Fruit fly (Drosophila melanogaster) whole organism, embryonic: Measurements from ENCODE around the gene Faa.
A peak's percentile ranks its signal among the peaks of the same experiment; 100 is the strongest.

Experiments used
- Abd-B ChIP-seq: fragments of 200-800 bp; sonication (Bioruptor generic); optimal IDR thresholded peaks from 2 replicates; lab custom pipeline; 2018; ENCODE audit warnings: missing biosample characterization, mild to moderate bottlenecking, missing genetic modification characterization, moderate library complexity
- Adf1 ChIP-seq: fragments of 200-800 bp; sonication (Bioruptor generic); IDR thresholded peaks from 2 replicates; pipeline ENCODE4 v1.3.6; 2022; ENCODE audit warnings: missing biosample characterization, missing genetic modification characterization
- Antp ChIP-seq: fragments of 200-800 bp; sonication (Bioruptor generic); optimal IDR thresholded peaks from 3 replicates; lab custom pipeline; 2016; ENCODE audit warnings: missing biosample characterization, missing genetic modification characterization
- CG10654 ChIP-seq: fragments of 200-800 bp; sonication (Bioruptor generic); optimal IDR thresholded peaks from 2 replicates; lab custom pipeline; 2016; ENCODE audit warnings: missing biosample characterization, missing genetic modification characterization
- CG13123 ChIP-seq: fragments of 200-800 bp; sonication (Bioruptor generic); optimal IDR thresholded peaks from 2 replicates; lab custom pipeline; 2016; ENCODE audit warnings: missing biosample characterization, missing genetic modification characterization
- CG14050 ChIP-seq: fragments of 200-800 bp; sonication (Bioruptor generic); IDR thresholded peaks from 3 replicates; pipeline ENCODE4 v1.3.6; 2022; ENCODE audit warnings: missing biosample characterization, missing genetic modification characterization
- CG14710 ChIP-seq: fragments of 200-800 bp; sonication (Bioruptor generic); optimal IDR thresholded peaks from 3 replicates; lab custom pipeline; 2019; ENCODE audit warnings: missing biosample characterization, mild to moderate bottlenecking, missing genetic modification characterization, moderate library complexity
- CG15073 ChIP-seq: fragments of 200-800 bp; sonication (Bioruptor generic); optimal IDR thresholded peaks from 2 replicates; lab custom pipeline; 2016; ENCODE audit warnings: missing biosample characterization, missing genetic modification characterization
- CG1602 ChIP-seq: fragments of 200-800 bp; sonication (Bioruptor generic); optimal IDR thresholded peaks from 3 replicates; lab custom pipeline; 2016; ENCODE audit warnings: missing biosample characterization, missing genetic modification characterization
- CG16779 ChIP-seq: fragments of 200-800 bp; sonication (Bioruptor generic); IDR thresholded peaks from 2 replicates; pipeline ENCODE4 v1.3.6; 2022; ENCODE audit warnings: missing biosample characterization, missing genetic modification characterization
- CG17328 ChIP-seq: fragments of 200-800 bp; sonication (Bioruptor generic); IDR thresholded peaks from 2 replicates; pipeline ENCODE4 v1.3.6; 2022; ENCODE audit warnings: missing biosample characterization, missing genetic modification characterization
- CG17802 ChIP-seq: fragments of 200-800 bp; sonication (Bioruptor generic); optimal IDR thresholded peaks from 2 replicates; lab custom pipeline; 2018; ENCODE audit warnings: missing biosample characterization, mild to moderate bottlenecking, missing genetic modification characterization, moderate library complexity
- CG3281 ChIP-seq: fragments of 200-800 bp; sonication (Bioruptor generic); optimal IDR thresholded peaks from 3 replicates; lab custom pipeline; 2017; ENCODE audit warnings: missing biosample characterization, mild to moderate bottlenecking, missing genetic modification characterization
- CG33213 ChIP-seq: fragments of 200-800 bp; sonication (Bioruptor generic); optimal IDR thresholded peaks from 3 replicates; lab custom pipeline; 2016; ENCODE audit warnings: missing biosample characterization, missing genetic modification characterization
- CG3407 ChIP-seq: fragments of 200-800 bp; sonication (Bioruptor generic); optimal IDR thresholded peaks from 2 replicates; lab custom pipeline; 2018; ENCODE audit warnings: missing biosample characterization, mild to moderate bottlenecking, missing genetic modification characterization
- CG3838 ChIP-seq: fragments of 200-800 bp; sonication (Bioruptor generic); optimal IDR thresholded peaks from 3 replicates; lab custom pipeline; 2016; ENCODE audit warnings: missing biosample characterization, missing genetic modification characterization
- CG6254 ChIP-seq: fragments of 200-800 bp; sonication (Bioruptor generic); optimal IDR thresholded peaks from 3 replicates; lab custom pipeline; 2017; ENCODE audit warnings: mild to moderate bottlenecking, missing biosample characterization, missing genetic modification reagents, missing genetic modification characterization
- CG8924 ChIP-seq: fragments of 200-800 bp; optimal IDR thresholded peaks from 3 replicates; lab custom pipeline; 2019; ENCODE audit warnings: missing biosample characterization, mild to moderate bottlenecking, missing genetic modification characterization, moderate library complexity
- CG9932 ChIP-seq: fragments of 200-800 bp; sonication (Bioruptor generic); IDR thresholded peaks from 2 replicates; pipeline ENCODE4 v1.3.6; 2022; ENCODE audit warnings: missing biosample characterization, missing genetic modification characterization
- Chrac-16 ChIP-seq: fragments of 200-800 bp; sonication (Bioruptor generic); optimal IDR thresholded peaks from 3 replicates; lab custom pipeline; 2016; ENCODE audit warnings: missing biosample characterization, missing genetic modification characterization
- CoRest ChIP-seq: fragments of 200-800 bp; sonication (Bioruptor generic); optimal IDR thresholded peaks from 3 replicates; lab custom pipeline; 2018; ENCODE audit warnings: missing biosample characterization, mild to moderate bottlenecking, missing genetic modification characterization, moderate library complexity
- Dp ChIP-seq: fragments of 200-800 bp; sonication (Bioruptor generic); optimal IDR thresholded peaks from 2 replicates; lab custom pipeline; 2018; ENCODE audit warnings: missing biosample characterization, mild to moderate bottlenecking, missing genetic modification characterization, moderate library complexity
- Drgx ChIP-seq: fragments of 200-800 bp; sonication (Bioruptor generic); IDR thresholded peaks from 2 replicates; pipeline ENCODE4 v1.3.6; 2022; ENCODE audit warnings: missing biosample characterization, missing genetic modification characterization
- E2f1 ChIP-seq: fragments of 200-800 bp; sonication (Bioruptor generic); IDR thresholded peaks from 2 replicates; pipeline ENCODE4 v1.3.6; 2022; ENCODE audit warnings: missing biosample characterization, missing genetic modification characterization
- Eip74EF ChIP-seq, 2 experiments: fragments of 200-800 bp in 1 of 2; fragments of >200 bp in 1 of 2; sonication (Bioruptor generic) in 1 of 2; optimal IDR thresholded peaks; 2 replicates each; lab custom pipeline; 2017 to 2019; ENCODE audit warnings: missing biosample characterization in 2 of 2, missing genetic modification characterization in 2 of 2, mild to moderate bottlenecking in 1 of 2, moderate library complexity in 1 of 2
- Fer1 ChIP-seq: fragments of 200-800 bp; sonication (Bioruptor generic); optimal IDR thresholded peaks from 2 replicates; lab custom pipeline; 2017; ENCODE audit warnings: missing biosample characterization, mild to moderate bottlenecking, missing genetic modification characterization
- Fer3 ChIP-seq: fragments of 200-800 bp; sonication (Bioruptor generic); optimal IDR thresholded peaks from 2 replicates; lab custom pipeline; 2018; ENCODE audit warnings: missing biosample characterization, mild to moderate bottlenecking, missing genetic modification characterization, moderate library complexity
- Hsf ChIP-seq: fragments of 200-800 bp; sonication (Bioruptor generic); optimal IDR thresholded peaks from 3 replicates; lab custom pipeline; 2016; ENCODE audit warnings: missing biosample characterization, missing genetic modification characterization
- Kr ChIP-seq: fragments of 200-800 bp; sonication (Bioruptor generic); optimal IDR thresholded peaks from 2 replicates; lab custom pipeline; 2017; ENCODE audit warnings: missing biosample characterization, mild to moderate bottlenecking, missing genetic modification characterization
- Mad ChIP-seq: fragments of 200-800 bp; sonication (Bioruptor generic); optimal IDR thresholded peaks from 2 replicates; lab custom pipeline; 2016; ENCODE audit warnings: missing biosample characterization, missing genetic modification characterization
- TFAM ChIP-seq: fragments of 200-800 bp; sonication (Bioruptor generic); optimal IDR thresholded peaks from 2 replicates; lab custom pipeline; 2017; ENCODE audit warnings: missing biosample characterization, missing genetic modification characterization, inconsistent platforms
- amos ChIP-seq: fragments of 200-800 bp; sonication (Bioruptor generic); IDR thresholded peaks from 2 replicates; pipeline ENCODE4 v1.3.6; 2022; ENCODE audit warnings: missing biosample characterization, missing genetic modification characterization; ENCODE audit not compliant: partially characterized antibody
- bigmax ChIP-seq: fragments of 200-800 bp; sonication (Bioruptor generic); optimal IDR thresholded peaks from 2 replicates; lab custom pipeline; 2018; ENCODE audit warnings: missing biosample characterization, mild to moderate bottlenecking, missing genetic modification characterization
- bowl ChIP-seq: fragments of 200-800 bp; sonication (Bioruptor generic); IDR thresholded peaks from 2 replicates; pipeline ENCODE4 v1.3.6; 2022; ENCODE audit warnings: missing biosample characterization, missing genetic modification characterization
- chif ChIP-seq, 2 experiments: fragments of 200-800 bp; sonication (Bioruptor generic); optimal IDR thresholded peaks; 3 replicates each; lab custom pipeline; 2016; ENCODE audit warnings: missing biosample characterization in 2 of 2, missing genetic modification characterization in 2 of 2
- chinmo ChIP-seq: fragments of 200-800 bp; sonication (Bioruptor generic); IDR thresholded peaks from 4 replicates; pipeline ENCODE4 v1.3.6; 2022; ENCODE audit warnings: missing biosample characterization, missing genetic modification characterization; ENCODE audit not compliant: partially characterized antibody
- ci ChIP-seq: fragments of 200-800 bp; sonication (Bioruptor generic); IDR thresholded peaks from 3 replicates; pipeline ENCODE4 v1.3.6; 2022; ENCODE audit warnings: missing biosample characterization, missing genetic modification characterization
- da ChIP-seq: fragments of 200-800 bp; sonication (Bioruptor generic); optimal IDR thresholded peaks from 2 replicates; lab custom pipeline; 2016; ENCODE audit warnings: missing biosample characterization, missing genetic modification characterization
- ftz-f1 ChIP-seq: fragments of 200-800 bp; sonication (Bioruptor generic); optimal IDR thresholded peaks from 2 replicates; lab custom pipeline; 2016; ENCODE audit warnings: missing biosample characterization, missing genetic modification characterization
- fu2 ChIP-seq: fragments of 200-800 bp; sonication (Bioruptor generic); optimal IDR thresholded peaks from 2 replicates; lab custom pipeline; 2016; ENCODE audit warnings: missing biosample characterization, missing genetic modification characterization
- gsb ChIP-seq: fragments of 200-800 bp; sonication (Bioruptor generic); IDR thresholded peaks from 2 replicates; pipeline ENCODE4 v1.3.6; 2022; ENCODE audit warnings: missing biosample characterization, missing genetic modification characterization
- lbe ChIP-seq: fragments of 200-800 bp; sonication (Bioruptor generic); optimal IDR thresholded peaks from 2 replicates; lab custom pipeline; 2016; ENCODE audit warnings: missing biosample characterization, mild to moderate bottlenecking, missing genetic modification characterization
- lmd ChIP-seq: fragments of 200-800 bp; sonication (Bioruptor generic); IDR thresholded peaks from 2 replicates; pipeline ENCODE4 v1.3.6; 2022; ENCODE audit warnings: missing biosample characterization, missing genetic modification characterization
- org-1 ChIP-seq: fragments of 200-800 bp; sonication (Bioruptor generic); optimal IDR thresholded peaks from 2 replicates; lab custom pipeline; 2017; ENCODE audit warnings: missing biosample characterization, missing genetic modification characterization
- pita ChIP-seq: fragments of 200-800 bp; sonication (Bioruptor generic); optimal IDR thresholded peaks from 2 replicates; lab custom pipeline; 2017; ENCODE audit warnings: missing biosample characterization, mild to moderate bottlenecking, missing genetic modification characterization
- shn ChIP-seq: fragments of 200-800 bp; sonication (Bioruptor generic); optimal IDR thresholded peaks from 3 replicates; lab custom pipeline; 2016; ENCODE audit warnings: missing biosample characterization, missing genetic modification characterization
- slp2 ChIP-seq: fragments of 200-800 bp; sonication (Bioruptor generic); optimal IDR thresholded peaks from 2 replicates; lab custom pipeline; 2016; ENCODE audit warnings: missing biosample characterization, missing genetic modification characterization
- trh ChIP-seq: fragments of 200-800 bp; sonication (Bioruptor generic); optimal IDR thresholded peaks from 2 replicates; lab custom pipeline; 2016; ENCODE audit warnings: missing biosample characterization, missing genetic modification characterization
- unc-4 ChIP-seq: fragments of 200-800 bp; sonication (Bioruptor generic); IDR thresholded peaks from 2 replicates; pipeline ENCODE4 v1.3.6; 2022; ENCODE audit warnings: missing biosample characterization, missing genetic modification characterization; ENCODE audit not compliant: partially characterized antibody
- zfh2 ChIP-seq: fragments of 200-800 bp; sonication (Bioruptor generic); optimal IDR thresholded peaks from 2 replicates; lab custom pipeline; 2016; ENCODE audit warnings: missing biosample characterization, missing genetic modification characterization

Faa gene

DNA sequence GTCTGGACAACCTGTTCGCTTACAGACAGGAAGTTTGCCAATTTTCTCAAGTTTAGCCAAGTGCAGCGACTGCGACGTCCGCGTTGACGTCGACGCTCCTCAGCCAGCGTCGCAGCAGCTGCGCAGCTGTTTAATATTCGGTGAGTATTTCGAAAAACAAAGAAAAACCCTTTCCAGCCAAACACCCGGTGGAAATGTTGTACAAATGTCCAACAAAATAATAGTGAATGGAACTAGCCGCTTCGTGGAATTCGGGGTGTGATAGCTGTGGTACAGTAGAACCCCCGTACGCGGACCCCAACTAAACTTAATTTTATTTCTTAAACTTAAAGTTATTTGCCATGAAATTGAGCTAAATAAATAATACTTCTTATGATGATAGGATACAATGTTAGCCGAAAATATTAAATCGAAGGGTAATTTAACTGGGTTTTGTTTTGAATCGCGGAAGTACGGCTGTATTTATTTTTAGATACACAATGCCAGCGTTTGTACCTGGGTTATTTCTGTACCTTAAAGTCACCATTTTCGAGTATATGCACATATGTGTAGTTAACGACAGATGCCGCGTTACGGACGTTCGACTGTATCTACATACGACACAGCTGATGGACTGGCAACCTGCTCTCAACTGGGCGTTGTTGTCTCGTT, 35.2 kb upstream of the Faa start (continued):
- TF ChIP-seq CG8924 (peak; percentile 84), da (peak; percentile 19), Mad (GFP tag; lab: Kevin White, UChicago) (no peak), CG9932 (GFP tag; lab: Robert Waterston, UW) (peak; percentile 58; the same call in 1 of the 2 replicates), CG14710 (peak; percentile 74), lbe (GFP tag; lab: Kevin White, UChicago) (no peak), Dp (GFP tag; lab: Kevin White, UChicago) (no peak), zfh2 (GFP tag; lab: Kevin White, UChicago) (peak; percentile 31), pita (GFP tag; lab: Kevin White, UChicago) (no peak), fu2 (GFP tag; lab: Kevin White, UChicago) (no peak), chinmo (no peak), CG3281 (peak; percentile 77), org-1 (peak; percentile 67), E2f1 (peak; percentile 19; the same call in 1 of the 2 replicates), shn (GFP tag; lab: Kevin White, UChicago) (peak; percentile 18), CG10654 (GFP tag; lab: Kevin White, UChicago) (peak; percentile 49), CG17802 (tag; lab: Kevin White, UChicago) (no peak), ci (GFP tag; lab: Robert Waterston, UW) (peak; percentile 78), TFAM (GFP tag; lab: Kevin White, UChicago) (no peak), Fer3 (peak; percentile 56), Adf1 (peak; percentile 92), chif (GFP tag; optimal IDR thresholded peaks at IDR 0.05; lab: Kevin White, UChicago) (peak; percentile 61 to 68), lmd (GFP tag; lab: Robert Waterston, UW) (peak; percentile 74), CG13123 (peak; percentile 50), bowl (GFP tag; lab: Robert Waterston, UW) (peak; percentile 47; the same call in 1 of the 2 replicates), ftz-f1 (GFP tag; lab: Kevin White, UChicago) (no peak), Kr (GFP tag; lab: Kevin White, UChicago) (peak; percentile 29), CG14050 (no peak; the same call in 2 of the 3 replicates), CG6254 (peak; percentile 64), amos (no peak), CG16779 (GFP tag; lab: Robert Waterston, UW) (no peak), bigmax (GFP tag; lab: Kevin White, UChicago) (no peak), CG17328 (GFP tag; lab: Robert Waterston, UW) (peak; percentile 49), Hsf (peak; percentile 70), CG15073 (GFP tag; lab: Kevin White, UChicago) (no peak), trh (GFP tag; lab: Kevin White, UChicago) (no peak), Abd-B (GFP tag; lab: Kevin White, UChicago) (peak; percentile 61), unc-4 (no peak), CG1602 (GFP tag; lab: Kevin White, UChicago) (peak; percentile 63), CG3407 (GFP tag; lab: Kevin White, UChicago) (peak; percentile 53), gsb (GFP tag; lab: Robert Waterston, UW) (no peak), Fer1 (peak; percentile 80), Antp (GFP tag; lab: Kevin White, UChicago) (peak; percentile 63), Chrac-16 (GFP tag; lab: Kevin White, UChicago) (peak; percentile 65), Drgx (peak; percentile 67), slp2 (GFP tag; lab: Kevin White, UChicago) (peak; percentile 61), CG33213 (GFP tag; lab: Kevin White, UChicago) (peak; percentile 63), Eip74EF (GFP tag; optimal IDR thresholded peaks at IDR 0.05; lab: Kevin White, UChicago) (peak in 1 of 2 experiments; percentile 80), CG3838 (GFP tag; lab: Kevin White, UChicago) (no peak), CoRest (tag; lab: Kevin White, UChicago) (peak; percentile 87)
